Worm (Caenorhabditis elegans) whole organism, late embryonic: Measurements from ENCODE around the gene C17G1.14.

Experiments used
- F13H6.1 ChIP-seq: sonication (generic microtip); optimal IDR thresholded peaks from 2 replicates; lab custom pipeline; 2016; ENCODE audit warnings: missing genetic modification characterization, missing compliant biosample characterization
- T23F11.4 ChIP-seq: fragments of 200-800 bp; sonication (Bioruptor generic); optimal IDR thresholded peaks from 2 replicates; lab custom pipeline; 2018; ENCODE audit warnings: mild to moderate bottlenecking, missing genetic modification characterization, missing compliant biosample characterization
- Y22D7AL.16 ChIP-seq: sonication (generic microtip); optimal IDR thresholded peaks from 2 replicates; lab custom pipeline; 2016; ENCODE audit warnings: missing genetic modification characterization, missing compliant biosample characterization
- ahr-1 ChIP-seq: sonication (generic microtip); optimal IDR thresholded peaks from 2 replicates; lab custom pipeline; 2016; ENCODE audit warnings: missing genetic modification characterization, missing compliant biosample characterization
- ama-1 ChIP-seq: fragments of 150-350 bp; optimal IDR thresholded peaks from 2 replicates; lab custom pipeline; 2014
- ceh-14 ChIP-seq: sonication (generic microtip); optimal IDR thresholded peaks from 2 replicates; lab custom pipeline; 2016; ENCODE audit warnings: missing genotype, missing genetic modification characterization, missing compliant biosample characterization
- ceh-18 ChIP-seq: sonication (generic microtip); optimal IDR thresholded peaks from 2 replicates; lab custom pipeline; 2016; ENCODE audit warnings: missing genetic modification characterization, missing compliant biosample characterization
- ceh-19 ChIP-seq: fragments of 200-800 bp; sonication (Bioruptor generic); optimal IDR thresholded peaks from 2 replicates; lab custom pipeline; 2018; ENCODE audit warnings: mild to moderate bottlenecking, missing genetic modification characterization, missing compliant biosample characterization
- ceh-2 ChIP-seq: sonication (generic microtip); optimal IDR thresholded peaks from 2 replicates; lab custom pipeline; 2016; ENCODE audit warnings: missing genotype, missing genetic modification characterization, missing compliant biosample characterization
- ceh-22 ChIP-seq: sonication (generic microtip); optimal IDR thresholded peaks from 2 replicates; lab custom pipeline; 2017; ENCODE audit warnings: missing biosample characterization, missing genetic modification characterization
- ceh-34 ChIP-seq: sonication (generic microtip); optimal IDR thresholded peaks from 2 replicates; lab custom pipeline; 2016; ENCODE audit warnings: mild to moderate bottlenecking, missing genetic modification characterization, missing compliant biosample characterization
- ceh-48 ChIP-seq: sonication (generic microtip); optimal IDR thresholded peaks from 2 replicates; lab custom pipeline; 2016; ENCODE audit warnings: missing genetic modification characterization, inconsistent platforms, missing compliant biosample characterization
- ceh-9 ChIP-seq: sonication (generic microtip); optimal IDR thresholded peaks from 2 replicates; lab custom pipeline; 2016; ENCODE audit warnings: mild to moderate bottlenecking, missing genetic modification characterization, inconsistent platforms, missing compliant biosample characterization
- dve-1 ChIP-seq: sonication (generic microtip); optimal IDR thresholded peaks from 2 replicates; lab custom pipeline; 2017; ENCODE audit warnings: antibody characterized with exemption, mild to moderate bottlenecking, missing genetic modification characterization, missing compliant biosample characterization
- elt-2 ChIP-seq: sonication (generic microtip); optimal IDR thresholded peaks from 2 replicates; lab custom pipeline; 2016; ENCODE audit warnings: missing genetic modification reagents, missing genetic modification characterization, missing compliant biosample characterization
- elt-4 ChIP-seq: sonication (generic microtip); optimal IDR thresholded peaks from 2 replicates; lab custom pipeline; 2016; ENCODE audit warnings: missing genetic modification characterization, missing compliant biosample characterization
- eyg-1 ChIP-seq: sonication (generic microtip); optimal IDR thresholded peaks from 2 replicates; lab custom pipeline; 2016; ENCODE audit warnings: missing genotype, missing genetic modification characterization, missing compliant biosample characterization
- fkh-6 ChIP-seq: sonication (generic microtip); optimal IDR thresholded peaks from 2 replicates; lab custom pipeline; 2016; ENCODE audit warnings: missing genetic modification characterization, missing compliant biosample characterization
- hlh-13 ChIP-seq: fragments of 200-800 bp; sonication (Bioruptor generic); optimal IDR thresholded peaks from 2 replicates; lab custom pipeline; 2018; ENCODE audit warnings: mild to moderate bottlenecking, missing genetic modification characterization, missing compliant biosample characterization
- hlh-15 ChIP-seq: sonication (generic microtip); optimal IDR thresholded peaks from 2 replicates; lab custom pipeline; 2016; ENCODE audit warnings: missing genetic modification characterization, missing compliant biosample characterization
- hlh-30 ChIP-seq: sonication (generic microtip); optimal IDR thresholded peaks from 2 replicates; lab custom pipeline; 2017; ENCODE audit warnings: antibody characterized with exemption, missing genetic modification characterization, missing compliant biosample characterization; ENCODE audit not compliant: insufficient read depth
- hlh-6 ChIP-seq: sonication (generic microtip); optimal IDR thresholded peaks from 2 replicates; lab custom pipeline; 2016; ENCODE audit warnings: missing genotype, missing genetic modification characterization, missing compliant biosample characterization
- hlh-8 ChIP-seq: sonication (generic microtip); optimal IDR thresholded peaks from 2 replicates; lab custom pipeline; 2016; ENCODE audit warnings: missing genotype, missing genetic modification characterization, missing compliant biosample characterization
- lim-6 ChIP-seq: sonication (generic microtip); optimal IDR thresholded peaks from 2 replicates; lab custom pipeline; 2016; ENCODE audit warnings: missing genetic modification characterization, missing compliant biosample characterization
- madf-2 ChIP-seq: sonication (generic microtip); optimal IDR thresholded peaks from 2 replicates; lab custom pipeline; 2017; ENCODE audit warnings: missing genetic modification characterization, missing compliant biosample characterization
- mec-3 ChIP-seq: sonication (generic microtip); optimal IDR thresholded peaks from 2 replicates; lab custom pipeline; 2016; ENCODE audit warnings: borderline replicate concordance, missing genetic modification characterization, missing compliant biosample characterization
- nfya-1 ChIP-seq: sonication (generic microtip); optimal IDR thresholded peaks from 2 replicates; lab custom pipeline; 2017; ENCODE audit warnings: missing genetic modification characterization, mild to moderate bottlenecking, missing compliant biosample characterization, antibody characterized with exemption, moderate library complexity
- nhr-232 ChIP-seq: sonication (generic microtip); optimal IDR thresholded peaks from 2 replicates; lab custom pipeline; 2016; ENCODE audit warnings: missing genetic modification characterization, missing compliant biosample characterization
- npax-4 ChIP-seq: sonication (generic microtip); optimal IDR thresholded peaks from 2 replicates; lab custom pipeline; 2016; ENCODE audit warnings: missing genetic modification characterization, missing compliant biosample characterization
- odd-2 ChIP-seq: sonication (generic microtip); optimal IDR thresholded peaks from 2 replicates; lab custom pipeline; 2017; ENCODE audit warnings: antibody characterized with exemption, mild to moderate bottlenecking, missing genetic modification characterization, missing compliant biosample characterization
- pag-3 ChIP-seq: sonication (generic microtip); optimal IDR thresholded peaks from 2 replicates; lab custom pipeline; 2016; ENCODE audit warnings: missing compliant biosample characterization, missing genetic modification characterization, borderline replicate concordance
- pax-1 ChIP-seq: fragments of 150-350 bp; optimal IDR thresholded peaks from 2 replicates; lab custom pipeline; 2014; ENCODE audit warnings: missing biosample characterization, missing genetic modification characterization
- pha-2 ChIP-seq: sonication (generic microtip); optimal IDR thresholded peaks from 2 replicates; lab custom pipeline; 2017; ENCODE audit warnings: mild to moderate bottlenecking, missing genetic modification characterization, missing compliant biosample characterization
- pha-4 ChIP-seq: fragments of 150-350 bp; optimal IDR thresholded peaks from 2 replicates; lab custom pipeline; 2018; ENCODE audit warnings: missing biosample characterization, missing genetic modification reagents, missing genetic modification characterization
- pqm-1 ChIP-seq: sonication (generic microtip); optimal IDR thresholded peaks from 2 replicates; lab custom pipeline; 2016; ENCODE audit warnings: missing genetic modification characterization, missing compliant biosample characterization
- pros-1 ChIP-seq: fragments of 150-350 bp; optimal IDR thresholded peaks from 2 replicates; lab custom pipeline; 2014; ENCODE audit warnings: missing biosample characterization, missing genetic modification reagents, missing genetic modification characterization
- rnt-1 ChIP-seq: sonication (generic microtip); optimal IDR thresholded peaks from 2 replicates; lab custom pipeline; 2016; ENCODE audit warnings: missing genetic modification characterization, missing compliant biosample characterization
- sdc-2 ChIP-seq: sonication (generic microtip); optimal IDR thresholded peaks from 2 replicates; lab custom pipeline; 2016; ENCODE audit warnings: missing genotype, missing genetic modification characterization, missing compliant biosample characterization
- sox-2 ChIP-seq: fragments of 200-800 bp; sonication (Bioruptor generic); IDR thresholded peaks from 2 replicates; pipeline ENCODE4 v1.3.6; 2022; ENCODE audit warnings: missing genetic modification reagents, missing genetic modification characterization, missing compliant biosample characterization
- sox-4 ChIP-seq: sonication (generic microtip); optimal IDR thresholded peaks from 2 replicates; lab custom pipeline; 2017; ENCODE audit warnings: mild to moderate bottlenecking, missing genetic modification characterization, inconsistent platforms, missing compliant biosample characterization
- tbx-2 ChIP-seq: sonication (generic microtip); optimal IDR thresholded peaks from 2 replicates; lab custom pipeline; 2016; ENCODE audit warnings: missing genetic modification characterization, missing compliant biosample characterization
- tbx-7 ChIP-seq: sonication (generic microtip); optimal IDR thresholded peaks from 2 replicates; lab custom pipeline; 2016; ENCODE audit warnings: missing genotype, missing genetic modification characterization, missing compliant biosample characterization
- ttx-3 ChIP-seq: sonication (generic microtip); optimal IDR thresholded peaks from 2 replicates; lab custom pipeline; 2016; ENCODE audit warnings: missing genetic modification reagents, missing genetic modification characterization, missing compliant biosample characterization
- unc-42 ChIP-seq: sonication (generic microtip); optimal IDR thresholded peaks from 2 replicates; lab custom pipeline; 2016; ENCODE audit warnings: missing genotype, missing genetic modification characterization, missing compliant biosample characterization
- unc-55 ChIP-seq: sonication (generic microtip); optimal IDR thresholded peaks from 2 replicates; lab custom pipeline; 2017; ENCODE audit warnings: missing biosample characterization, missing genetic modification reagents, missing genetic modification characterization
- unc-86 ChIP-seq: sonication (generic microtip); optimal IDR thresholded peaks from 2 replicates; lab custom pipeline; 2016; ENCODE audit warnings: missing genetic modification characterization, missing compliant biosample characterization

The C17G1.14 gene

DNA sequence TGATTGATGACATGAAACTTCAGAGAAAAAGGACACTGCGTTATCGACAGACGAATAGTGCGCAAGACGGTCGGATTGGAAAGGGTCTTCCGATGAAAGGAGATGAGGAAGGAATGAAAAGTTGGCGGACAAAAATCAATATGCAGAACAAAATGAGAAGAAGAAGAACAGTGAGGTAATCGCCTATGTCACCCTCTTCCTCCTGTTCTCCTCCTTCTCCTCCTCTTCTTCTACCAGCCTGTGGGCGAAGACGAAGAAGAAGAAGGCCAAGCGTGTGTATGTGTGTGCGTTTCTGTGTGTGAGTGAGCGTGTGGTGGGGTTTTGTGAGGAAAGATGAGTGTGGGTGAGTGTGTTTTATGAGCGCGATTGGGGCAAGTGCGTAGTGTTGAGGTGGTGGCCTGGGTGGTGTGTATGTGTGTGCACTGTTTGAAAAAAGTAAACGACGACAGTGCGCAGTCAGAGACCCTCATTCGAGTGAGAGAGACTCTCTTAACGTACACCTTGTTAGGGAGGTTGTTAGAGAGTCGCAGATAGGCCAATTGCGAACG lies 6.3 kb upstream of the C17G1.14 start, which contains the start of gene tsp-21 (continued):
- TF ChIP-seq nfya-1 (tag; lab: Kevin White, UChicago) (peak; percentile 79), hlh-15 (no peak), hlh-8 (tag; lab: Kevin White, UChicago) (peak; percentile 43), pqm-1 (tag; lab: Kevin White, UChicago) (no peak), T23F11.4 (GFP tag; lab: Kevin White, UChicago) (peak; percentile 75), lim-6 (tag; lab: Kevin White, UChicago) (no peak), ttx-3 (tag; lab: Kevin White, UChicago) (no peak), hlh-13 (no peak), Y22D7AL.16 (tag; lab: Kevin White, UChicago) (no peak), elt-2 (tag; lab: Kevin White, UChicago) (peak; percentile 81), fkh-6 (tag; lab: Kevin White, UChicago) (peak; percentile 41), unc-86 (tag; lab: Kevin White, UChicago) (no peak), unc-55 (GFP tag; lab: Kevin White, UChicago) (peak; percentile 72), elt-4 (tag; lab: Kevin White, UChicago) (no peak), odd-2 (no peak), ceh-9 (tag; lab: Kevin White, UChicago) (no peak), rnt-1 (tag; lab: Kevin White, UChicago) (peak; percentile 90), sox-2 (no peak), sdc-2 (tag; lab: Kevin White, UChicago) (peak; percentile 81), nhr-232 (tag; lab: Kevin White, UChicago) (peak; percentile 58), sox-4 (tag; lab: Kevin White, UChicago) (peak; percentile 47), hlh-6 (tag; lab: Kevin White, UChicago) (peak; percentile 85), ceh-2 (tag; lab: Kevin White, UChicago) (peak; percentile 52), npax-4 (tag; lab: Kevin White, UChicago) (no peak), eyg-1 (peak; percentile 14), pag-3 (no peak), tbx-7 (tag; lab: Kevin White, UChicago) (peak; percentile 2), F13H6.1 (peak; percentile 16), mec-3 (no peak), pha-2 (tag; lab: Kevin White, UChicago) (peak; percentile 55), ceh-19 (GFP tag; lab: Kevin White, UChicago) (no peak), ceh-48 (tag; lab: Kevin White, UChicago) (no peak), ceh-18 (peak; percentile 78), tbx-2 (tag; lab: Kevin White, UChicago) (peak; percentile 87), ceh-34 (tag; lab: Kevin White, UChicago) (peak; percentile 72), pros-1 (peak; percentile 8), pha-4 (tag; lab: Kevin White, UChicago) (no peak), ceh-22 (no peak), dve-1 (tag; lab: Kevin White, UChicago) (peak; percentile 41), madf-2 (tag; lab: Kevin White, UChicago) (peak; percentile 80), pax-1 (no peak), hlh-30 (tag; lab: Kevin White, UChicago) (peak; percentile 46), ama-1 (lab: Kevin White, UChicago) (no peak), ahr-1 (tag; lab: Kevin White, UChicago) (no peak), ceh-14 (tag; lab: Kevin White, UChicago) (peak; percentile 14), unc-42 (peak; percentile 48)
